Worm (Caenorhabditis elegans): ENCODE measurements around the gene siah-1.

siah-1 gene

DNA sequence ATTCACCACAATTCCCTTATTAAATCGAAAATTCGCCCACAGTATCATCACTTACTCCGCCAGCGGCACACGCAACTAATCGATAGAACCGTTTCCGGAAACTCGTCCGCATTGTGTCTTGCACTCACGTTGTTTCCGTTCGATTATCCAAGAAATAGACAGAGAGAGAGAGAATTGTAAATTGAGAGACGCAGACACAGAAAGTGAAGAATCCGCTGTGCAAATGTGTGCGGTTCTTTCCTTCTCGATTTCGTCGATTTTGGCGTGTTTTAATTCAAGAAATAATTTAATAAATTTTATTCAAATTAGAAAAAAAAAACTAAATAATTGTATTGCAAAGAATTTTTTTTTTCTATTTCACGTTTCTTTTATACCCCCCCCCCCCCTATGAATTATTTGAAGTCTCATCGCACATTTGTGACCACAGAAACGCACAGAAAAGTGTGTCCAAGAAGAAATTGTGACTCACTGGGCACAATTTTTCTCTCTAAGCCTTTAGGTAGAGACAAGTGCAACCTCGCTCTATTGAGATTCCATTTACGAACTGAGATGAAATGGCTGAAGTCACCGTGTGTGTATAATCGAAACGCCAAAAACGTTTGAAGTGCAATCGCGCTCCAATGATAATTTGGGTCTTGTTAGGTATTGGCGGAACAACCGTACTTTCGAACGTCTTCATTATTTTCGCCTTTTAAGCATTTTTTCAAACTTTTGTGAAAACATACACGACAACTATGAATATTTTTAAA lies 5.0 kb upstream of the siah-1 start, which contains the start of gene nape-2 (continued):
- no peak for TF ChIP-seq mep-1 (tag; optimal IDR thresholded peaks at IDR 0.05)
- TF ChIP-seq aha-1 (tag), result peak; percentile 97
- no peak for TF ChIP-seq spr-3 (GFP tag; optimal IDR thresholded peaks at IDR 0.05)
- TF ChIP-seq tag-97 (GFP tag; IDR thresholded peaks at IDR 0.05), result no peak
- TF ChIP-seq dve-1 (tag; optimal IDR thresholded peaks at IDR 0.05; ENCODE audit: insufficient read depth), result peak; percentile 34
- no peak for TF ChIP-seq jun-1 (tag; optimal IDR thresholded peaks at IDR 0.05)
- TF ChIP-seq ceh-82 (tag; optimal IDR thresholded peaks at IDR 0.05), result no peak

ce11 chrIV:3740830-3741477 lies 2.9 kb upstream of the siah-1 start, which contains the start of gene nape-1:
Gene nape-1 (minus strand): TSS chrIV:3740880.
- TF ChIP-seq dmd-6 (GFP tag; IDR thresholded peaks at IDR 0.05), result peak; percentile 44; the same call in 1 of the 2 replicates
- TF ChIP-seq dmd-9 (GFP tag; IDR thresholded peaks at IDR 0.05), result no peak
- no peak for TF ChIP-seq set-16 (GFP tag; IDR thresholded peaks at IDR 0.05)
- no peak for TF ChIP-seq jun-1 (tag; optimal IDR thresholded peaks at IDR 0.05)
- peak; percentile 49 for TF ChIP-seq pqm-1 (tag; optimal IDR thresholded peaks at IDR 0.05)
- TF ChIP-seq fos-1 (tag; optimal IDR thresholded peaks at IDR 0.05), result no peak
- TF ChIP-seq nhr-41 (GFP tag; IDR thresholded peaks at IDR 0.05), result no peak
- TF ChIP-seq spr-3 (GFP tag; optimal IDR thresholded peaks at IDR 0.05), result no peak
- no peak for TF ChIP-seq nhr-25 (tag; optimal IDR thresholded peaks at IDR 0.05; ENCODE audit: borderline replicate concordance, insufficient read depth)
- peak; percentile 52; the same call in 1 of the 2 replicates for TF ChIP-seq egl-43 (GFP tag; IDR thresholded peaks at IDR 0.05)
- TF ChIP-seq nhr-6 (tag; optimal IDR thresholded peaks at IDR 0.05), result peak; percentile 22
- TF ChIP-seq fkh-10 (GFP tag; optimal IDR thresholded peaks at IDR 0.05), result peak; percentile 29
- TF ChIP-seq duxl-1 (tag; optimal IDR thresholded peaks at IDR 0.05; ENCODE audit: poor library complexity), result no peak
- no peak for TF ChIP-seq D1046.2 (GFP tag; IDR thresholded peaks at IDR 0.05)
- TF ChIP-seq nhr-10 (tag; optimal IDR thresholded peaks at IDR 0.05), result no peak
- TF ChIP-seq ceh-44 (GFP tag; IDR thresholded peaks at IDR 0.05), result no peak
- TF ChIP-seq snpc-4 (tag; optimal IDR thresholded peaks at IDR 0.05), result no peak
- no peak for TF ChIP-seq Y5F2A.4 (GFP tag; optimal IDR thresholded peaks at IDR 0.05)
- TF ChIP-seq ceh-28 (tag; optimal IDR thresholded peaks at IDR 0.05), result no peak
- no peak for TF ChIP-seq dmd-8 (GFP tag; IDR thresholded peaks at IDR 0.05)
- no peak for TF ChIP-seq F26F4.8 (GFP tag; conservative IDR thresholded peaks at IDR 0.05)
- TF ChIP-seq lin-38 (GFP tag; IDR thresholded peaks at IDR 0.05), result peak; percentile 72
- no peak for TF ChIP-seq Y105C5A.15 (GFP tag; IDR thresholded peaks at IDR 0.05)
- TF ChIP-seq ceh-62 (tag; optimal IDR thresholded peaks at IDR 0.05), result no peak
- TF ChIP-seq F44E2.7 (GFP tag; IDR thresholded peaks at IDR 0.05), result no peak
- TF ChIP-seq nhr-102 (tag; optimal IDR thresholded peaks at IDR 0.05), result no peak
- no peak for TF ChIP-seq nhr-42 (GFP tag; IDR thresholded peaks at IDR 0.05)
- TF ChIP-seq aha-1 (tag), result peak; percentile 93
- TF ChIP-seq ztf-7 (tag; optimal IDR thresholded peaks at IDR 0.05), result no peak
- peak; percentile 35 for TF ChIP-seq T26A8.4 (GFP tag; IDR thresholded peaks at IDR 0.05)
- peak; percentile 64; the same call in 1 of the 2 replicates for TF ChIP-seq pha-4 (GFP tag; IDR thresholded peaks at IDR 0.05)
- TF ChIP-seq pha-4 (tag; optimal IDR thresholded peaks at IDR 0.05), result peak; percentile 92
- no peak for TF ChIP-seq egl-27 (tag; optimal IDR thresholded peaks at IDR 0.05)
- TF ChIP-seq mes-2 (tag; optimal IDR thresholded peaks at IDR 0.05; ENCODE audit: poor library complexity, severe bottlenecking), result peak; percentile 57
- no peak for TF ChIP-seq ceh-32 (tag; optimal IDR thresholded peaks at IDR 0.05; ENCODE audit: poor library complexity)
- no peak for TF ChIP-seq sdz-12 (GFP tag; optimal IDR thresholded peaks at IDR 0.05)
- TF ChIP-seq mdl-1 (tag; optimal IDR thresholded peaks at IDR 0.05), result peak in 1 of 2 experiments; percentile 80
- no peak for TF ChIP-seq lim-7 (GFP tag; IDR thresholded peaks at IDR 0.05)
- no peak for TF ChIP-seq nhr-11 (tag; optimal IDR thresholded peaks at IDR 0.05)
- TF ChIP-seq tra-1 (GFP tag; IDR thresholded peaks at IDR 0.05), result no peak
- no peak for TF ChIP-seq ceh-20 (GFP tag; IDR thresholded peaks at IDR 0.05)
- TF ChIP-seq php-3 (GFP tag; IDR thresholded peaks at IDR 0.05), result no peak
- no peak for TF ChIP-seq daf-16 (GFP tag; optimal IDR thresholded peaks at IDR 0.05)
- TF ChIP-seq daf-16 (tag; optimal IDR thresholded peaks at IDR 0.05), result peak; percentile 67

Data from whole organism, L4 larva.